Worm (Caenorhabditis elegans) whole organism, midembryonic: ENCODE data around the gene fln-2.

Experiments used
- T22C8.4 ChIP-seq: fragments of 200-800 bp; sonication (Bioruptor generic); IDR thresholded peaks from 2 replicates; pipeline ENCODE4 v1.3.6; 2022; ENCODE audit warnings: missing genetic modification characterization, missing compliant biosample characterization
- cog-1 ChIP-seq: sonication (generic microtip); optimal IDR thresholded peaks from 2 replicates; lab custom pipeline; 2016; ENCODE audit warnings: missing genetic modification characterization, missing compliant biosample characterization
- flt-1 ChIP-seq: fragments of 200-800 bp; sonication (Bioruptor generic); IDR thresholded peaks from 2 replicates; pipeline ENCODE4 v1.3.6; 2022; ENCODE audit warnings: missing genetic modification characterization, missing compliant biosample characterization
- klf-2 ChIP-seq: fragments of 200-800 bp; sonication (Bioruptor generic); conservative IDR thresholded peaks from 2 replicates; pipeline ENCODE4 v1.3.6; 2022; ENCODE audit warnings: missing genetic modification reagents, missing genetic modification characterization, missing compliant biosample characterization
- tab-1 ChIP-seq: fragments of 200-800 bp; sonication (Bioruptor generic); IDR thresholded peaks from 2 replicates; pipeline ENCODE4 v1.3.6; 2022; ENCODE audit warnings: missing genetic modification characterization, missing compliant biosample characterization
- ztf-23 ChIP-seq: fragments of 200-800 bp; sonication (Bioruptor generic); IDR thresholded peaks from 2 replicates; pipeline ENCODE4 v1.3.6; 2022; ENCODE audit warnings: missing genetic modification reagents, missing genetic modification characterization, missing compliant biosample characterization
- ztf-29 ChIP-seq: fragments of 200-800 bp; sonication (Bioruptor generic); IDR thresholded peaks from 2 replicates; pipeline ENCODE4 v1.3.6; 2022; ENCODE audit warnings: missing genetic modification reagents, missing genetic modification characterization, missing compliant biosample characterization

ce11 chrX:9456579-9456978 lies 59.1 kb downstream of the fln-2 start:
- TF ChIP-seq T22C8.4 (GFP tag; lab: Robert Waterston, UW) (no peak), flt-1 (GFP tag; lab: Robert Waterston, UW) (no peak), cog-1 (tag; lab: Kevin White, UChicago) (no peak), klf-2 (GFP tag; lab: Robert Waterston, UW) (no peak), tab-1 (no peak), ztf-23 (GFP tag; lab: Robert Waterston, UW) (no peak), ztf-29 (GFP tag; lab: Robert Waterston, UW) (no peak)
